Fruit fly (Drosophila melanogaster) whole organism, wandering third instar larva: ENCODE measurements around the gene CG33322.

Experiments
- CG9705 ChIP-seq: fragments of 200-800 bp; sonication (Bioruptor generic); optimal IDR thresholded peaks from 2 replicates; lab custom pipeline; 2018; ENCODE audit warnings: missing biosample characterization, mild to moderate bottlenecking, missing genetic modification characterization
- Hnf4 ChIP-seq: fragments of 200-800 bp; sonication (Bioruptor generic); optimal IDR thresholded peaks from 2 replicates; lab custom pipeline; 2016; ENCODE audit warnings: missing biosample characterization, mild to moderate bottlenecking, missing genetic modification characterization
- Hr83 ChIP-seq: fragments of 200-300 bp; sonication (Bioruptor generic); optimal IDR thresholded peaks from 2 replicates; lab custom pipeline; 2016; ENCODE audit warnings: missing biosample characterization, mild to moderate bottlenecking, missing genetic modification characterization, moderate library complexity; ENCODE audit not compliant: poor library complexity, severe bottlenecking
- Mio ChIP-seq: sonication (Bioruptor generic); optimal IDR thresholded peaks from 2 replicates; lab custom pipeline; 2016; ENCODE audit warnings: missing biosample characterization, missing genetic modification characterization
- dl ChIP-seq, 2 experiments: fragments of 175-275, 200-275 bp in 1 of 2; fragments of 200-275 bp in 1 of 2; sonication (Bioruptor generic); optimal IDR thresholded peaks; lab custom pipeline; 2018; ENCODE audit warnings: mild to moderate bottlenecking in 2 of 2, missing biosample characterization in 2 of 2, missing genetic modification characterization in 2 of 2, moderate library complexity in 2 of 2; ENCODE audit not compliant: partially characterized antibody in 2 of 2, insufficient read depth in 1 of 2
- dsf ChIP-seq: sonication (Bioruptor generic); optimal IDR thresholded peaks from 2 replicates; lab custom pipeline; 2016; ENCODE audit warnings: missing biosample characterization, missing genetic modification characterization, borderline replicate concordance
- psq ChIP-seq: fragments of 200-800 bp; sonication (Bioruptor generic); optimal IDR thresholded peaks from 3 replicates; lab custom pipeline; 2017; ENCODE audit warnings: missing biosample characterization, mild to moderate bottlenecking, missing genetic modification characterization, moderate library complexity

DNA sequence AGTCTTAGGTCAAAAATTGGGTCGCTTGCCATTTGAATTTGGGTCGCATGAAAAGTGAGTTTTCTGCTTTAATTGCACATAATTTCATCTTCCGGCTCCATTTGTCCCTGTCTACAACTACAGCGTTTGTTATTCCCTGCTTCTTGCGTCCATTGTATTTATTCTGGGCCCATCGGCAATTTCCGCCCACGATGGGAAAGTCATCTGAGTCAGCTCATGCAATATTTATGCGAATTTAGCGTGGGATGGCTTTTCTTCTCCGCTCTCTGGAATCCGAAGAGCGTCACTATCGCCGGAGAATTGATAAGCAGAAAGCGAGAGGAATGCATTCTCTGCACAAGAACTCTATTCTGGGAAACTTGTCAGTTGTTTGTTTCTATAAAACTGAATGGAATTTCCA is 23.5 kb downstream of the CG33322 start:
- TF ChIP-seq dsf (GFP tag; lab: Kevin White, UChicago) = no peak
- TF ChIP-seq psq = no peak
- no peak for TF ChIP-seq dl (GFP tag; optimal IDR thresholded peaks at IDR 0.05; lab: Kevin White, UChicago; ENCODE audit: insufficient read depth in 1 of 2, partially characterized antibody in 2 of 2)
- TF ChIP-seq Mio = no peak
- no peak for TF ChIP-seq Hr83 (GFP tag; lab: Kevin White, UChicago)
- no peak for TF ChIP-seq CG9705
- TF ChIP-seq Hnf4 (GFP tag; lab: Kevin White, UChicago) = no peak
